Fruit fly (Drosophila melanogaster) whole organism, pupa: ENCODE measurements around the gene yellow-e3.

Experiments used
- CG10348 ChIP-seq: fragments of 200-800 bp; sonication (Bioruptor generic); IDR thresholded peaks from 2 replicates; pipeline ENCODE4 v1.3.6; 2022; ENCODE audit warnings: missing biosample characterization, missing genetic modification characterization
- Pif1B ChIP-seq: fragments of 200-800 bp; sonication (Bioruptor generic); optimal IDR thresholded peaks from 3 replicates; lab custom pipeline; 2016; ENCODE audit warnings: missing biosample characterization, missing genetic modification characterization
- gl ChIP-seq: fragments of 200-800 bp; sonication (Bioruptor generic); optimal IDR thresholded peaks from 2 replicates; lab custom pipeline; 2018; ENCODE audit warnings: missing biosample characterization, mild to moderate bottlenecking, missing genetic modification characterization
- rn ChIP-seq: fragments of 200-800 bp; sonication (Bioruptor generic); IDR thresholded peaks from 2 replicates; pipeline ENCODE4 v1.3.6; 2022; ENCODE audit warnings: missing biosample characterization, missing genetic modification characterization

dm6 chr3R:13452261-13452660, 47.6 kb upstream of the yellow-e3 start:
- no peak for TF ChIP-seq Pif1B
- TF ChIP-seq gl (tag; lab: Kevin White, UChicago): no peak
- no peak for TF ChIP-seq rn (GFP tag; lab: Robert Waterston, UW)
- no peak for TF ChIP-seq CG10348 (GFP tag; lab: Robert Waterston, UW)
